Worm (Caenorhabditis elegans) whole organism, mixed stage, embryonic: ENCODE data around the gene lmtr-5.

Experiments
- M03D4.4 ChIP-seq: sonication (generic microtip); optimal IDR thresholded peaks from 2 replicates; lab custom pipeline; 2017; ENCODE audit warnings: mild to moderate bottlenecking, missing genetic modification characterization, missing compliant biosample characterization
- bed-3 ChIP-seq: fragments of 200-800 bp; sonication (Bioruptor generic); optimal IDR thresholded peaks from 3 replicates; lab custom pipeline; 2018; ENCODE audit warnings: mild to moderate bottlenecking, missing genetic modification characterization, moderate library complexity, missing compliant biosample characterization
- blmp-1 ChIP-seq: fragments of 150-350 bp; optimal IDR thresholded peaks from 2 replicates; lab custom pipeline; 2014; ENCODE audit warnings: missing biosample characterization, missing genetic modification characterization
- ceh-39 ChIP-seq: fragments of 150-350 bp; optimal IDR thresholded peaks from 2 replicates; lab custom pipeline; 2014; ENCODE audit warnings: missing biosample characterization, missing genetic modification characterization
- ceh-43 ChIP-seq: fragments of 200-800 bp; sonication (Bioruptor generic); optimal IDR thresholded peaks from 2 replicates; lab custom pipeline; 2018; ENCODE audit warnings: mild to moderate bottlenecking, missing genetic modification characterization, moderate library complexity, missing compliant biosample characterization
- ceh-83 ChIP-seq: fragments of 200-800 bp; sonication (Bioruptor generic); optimal IDR thresholded peaks from 2 replicates; lab custom pipeline; 2018; ENCODE audit warnings: mild to moderate bottlenecking, missing genetic modification characterization, missing compliant biosample characterization
- ces-1 ChIP-seq: fragments of 150-350 bp; optimal IDR thresholded peaks from 2 replicates; lab custom pipeline; 2014; ENCODE audit warnings: missing biosample characterization, missing genetic modification reagents, missing genetic modification characterization
- drap-1 ChIP-seq: fragments of 200-800 bp; sonication (Bioruptor generic); optimal IDR thresholded peaks from 3 replicates; lab custom pipeline; 2018; ENCODE audit warnings: mild to moderate bottlenecking, missing genetic modification characterization, missing compliant biosample characterization
- elt-1 ChIP-seq: sonication (generic microtip); optimal IDR thresholded peaks from 2 replicates; lab custom pipeline; 2017; ENCODE audit warnings: missing genetic modification characterization, mild to moderate bottlenecking, missing compliant biosample characterization, antibody characterized with exemption, moderate library complexity, borderline replicate concordance; ENCODE audit not compliant: insufficient read depth
- elt-3 ChIP-seq: fragments of 150-350 bp; optimal IDR thresholded peaks from 2 replicates; lab custom pipeline; 2014; ENCODE audit warnings: missing biosample characterization, missing genetic modification characterization
- flh-1 ChIP-seq: fragments of 200-800 bp; sonication (Bioruptor generic); optimal IDR thresholded peaks from 2 replicates; lab custom pipeline; 2018; ENCODE audit warnings: mild to moderate bottlenecking, missing genetic modification characterization, moderate library complexity, missing compliant biosample characterization
- hlh-1 ChIP-seq: fragments of 150-350 bp; optimal IDR thresholded peaks from 2 replicates; lab custom pipeline; 2014; ENCODE audit warnings: missing biosample characterization, missing genetic modification reagents, missing genetic modification characterization
- lin-13 ChIP-seq: fragments of 150-350 bp; optimal IDR thresholded peaks from 2 replicates; lab custom pipeline; 2014; ENCODE audit warnings: missing biosample characterization, missing genetic modification characterization
- lsy-2 ChIP-seq: fragments of 150-350 bp; optimal IDR thresholded peaks from 2 replicates; lab custom pipeline; 2014; ENCODE audit warnings: missing biosample characterization, missing genetic modification characterization
- mab-5 ChIP-seq: fragments of 150-350 bp; optimal IDR thresholded peaks from 2 replicates; lab custom pipeline; 2014; ENCODE audit warnings: missing biosample characterization, missing genetic modification characterization
- mep-1 ChIP-seq: fragments of 150-350 bp; optimal IDR thresholded peaks from 2 replicates; lab custom pipeline; 2017; ENCODE audit warnings: missing biosample characterization, missing genetic modification reagents, missing genetic modification characterization, inconsistent platforms
- nhr-12 ChIP-seq: fragments of 150-350 bp; optimal IDR thresholded peaks from 2 replicates; lab custom pipeline; 2014; ENCODE audit warnings: missing biosample characterization, missing genetic modification characterization
- nhr-237 ChIP-seq: fragments of 150-350 bp; optimal IDR thresholded peaks from 2 replicates; lab custom pipeline; 2014; ENCODE audit warnings: missing biosample characterization, missing genetic modification characterization
- nhr-28 ChIP-seq: fragments of 150-350 bp; optimal IDR thresholded peaks from 2 replicates; lab custom pipeline; 2014; ENCODE audit warnings: missing biosample characterization, missing genetic modification characterization
- nhr-76 ChIP-seq: sonication (generic microtip); optimal IDR thresholded peaks from 2 replicates; lab custom pipeline; 2017; ENCODE audit warnings: missing biosample characterization, missing genetic modification characterization
- snpc-4 ChIP-seq: fragments of 150-350 bp; optimal IDR thresholded peaks from 2 replicates; lab custom pipeline; 2014; ENCODE audit warnings: missing biosample characterization, missing genetic modification characterization
- unc-120 ChIP-seq: sonication (generic microtip); optimal IDR thresholded peaks from 2 replicates; lab custom pipeline; 2017; ENCODE audit warnings: missing genetic modification characterization, missing compliant biosample characterization; ENCODE audit not compliant: poor library complexity, severe bottlenecking
- unc-62 ChIP-seq: fragments of 150-350 bp; optimal IDR thresholded peaks from 2 replicates; lab custom pipeline; 2014; ENCODE audit warnings: missing biosample characterization, missing genetic modification reagents, missing genetic modification characterization
- zip-8 ChIP-seq: fragments of 150-350 bp; optimal IDR thresholded peaks from 2 replicates; lab custom pipeline; 2014; ENCODE audit warnings: missing biosample characterization, missing genetic modification characterization
- ztf-11 ChIP-seq: fragments of 150-350 bp; optimal IDR thresholded peaks from 2 replicates; lab custom pipeline; 2014; ENCODE audit warnings: missing biosample characterization, missing genetic modification characterization

lmtr-5 gene

ce11 chrIII:3219050-3219449 is 35.6 kb downstream of the lmtr-5 start, which contains the start of gene frm-8:
Gene frm-8, minus strand, starts transcription at chrIII:3219150.
- TF ChIP-seq snpc-4 (tag; lab: Kevin White, UChicago) (no peak), blmp-1 (tag; lab: Kevin White, UChicago) (no peak), ztf-11 (tag; lab: Kevin White, UChicago) (no peak), mep-1 (tag; lab: Kevin White, UChicago) (no peak), hlh-1 (no peak), elt-1 (tag; lab: Kevin White, UChicago) (no peak), nhr-28 (tag; lab: Kevin White, UChicago) (no peak), ceh-39 (no peak), ces-1 (no peak), ceh-83 (GFP tag; lab: Kevin White, UChicago) (no peak)
- TF ChIP-seq, all 35 proteins: peak for 0

ce11 chrIII:3220287-3220686 is 36.8 kb downstream of the lmtr-5 start:
- TF ChIP-seq unc-120 (tag; lab: Kevin White, UChicago) (peak; percentile 36), ces-1 (peak; percentile 77), ceh-43 (GFP tag; lab: Kevin White, UChicago) (no peak), lsy-2 (tag; lab: Kevin White, UChicago) (peak; percentile 18)

- TF ChIP-seq mep-1 (tag; lab: Kevin White, UChicago) (no peak), lin-13 (tag; lab: Kevin White, UChicago) (no peak), bed-3 (no peak), ceh-43 (GFP tag; lab: Kevin White, UChicago) (no peak), unc-62 (GFP tag; lab: Kevin White, UChicago) (no peak), snpc-4 (tag; lab: Kevin White, UChicago) (no peak), blmp-1 (tag; lab: Kevin White, UChicago) (no peak), ceh-83 (GFP tag; lab: Kevin White, UChicago) (no peak), nhr-76 (tag; lab: Kevin White, UChicago) (no peak), mab-5 (tag; lab: Kevin White, UChicago) (no peak), nhr-237 (tag; lab: Kevin White, UChicago) (no peak), zip-8 (tag; lab: Kevin White, UChicago) (no peak), nhr-12 (tag; lab: Kevin White, UChicago) (no peak)
- TF ChIP-seq, all 35 proteins: peak for 0
Measured at ce11 chrIII:3222707-3223106, 39.2 kb downstream of the lmtr-5 start.

- peak; percentile 93 for TF ChIP-seq ces-1
- TF ChIP-seq flh-1 (GFP tag; lab: Kevin White, UChicago), result no peak
Measured at ce11 chrIII:3224102-3224501, 40.6 kb downstream of the lmtr-5 start.

ce11 chrIII:3232650-3233152 is 49.2 kb downstream of the lmtr-5 start, which contains the start of gene Y53G8AL.1:
Gene Y53G8AL.1, plus strand, starts transcription at chrIII:3233102.
- no peak for TF ChIP-seq drap-1 (GFP tag; lab: Kevin White, UChicago)
- no peak for TF ChIP-seq nhr-12 (tag; lab: Kevin White, UChicago)
- TF ChIP-seq hlh-1, result no peak
- no peak for TF ChIP-seq mab-5 (tag; lab: Kevin White, UChicago)
- no peak for TF ChIP-seq lsy-2 (tag; lab: Kevin White, UChicago)
- no peak for TF ChIP-seq ceh-39
- no peak for TF ChIP-seq blmp-1 (tag; lab: Kevin White, UChicago)
- no peak for TF ChIP-seq M03D4.4 (tag; lab: Kevin White, UChicago)
- no peak for TF ChIP-seq elt-3 (tag; lab: Kevin White, UChicago)
- TF ChIP-seq nhr-76 (tag; lab: Kevin White, UChicago), result no peak
